Worm (Caenorhabditis elegans): ENCODE data around the gene Y62H9A.4.

- TF ChIP-seq blmp-1 (tag; optimal IDR thresholded peaks at IDR 0.05) (no peak), unc-30 (tag; optimal IDR thresholded peaks at IDR 0.05) (no peak), ama-1 (optimal IDR thresholded peaks at IDR 0.05) (no peak), egl-27 (tag; optimal IDR thresholded peaks at IDR 0.05) (no peak), skn-1 (tag; optimal IDR thresholded peaks at IDR 0.05) (no peak), nhr-11 (tag; optimal IDR thresholded peaks at IDR 0.05) (no peak), dpl-1 (GFP tag; optimal IDR thresholded peaks at IDR 0.05) (no peak), aly-2 (tag; optimal IDR thresholded peaks at IDR 0.05) (no peak)
These were observed 19.1 kb downstream of the Y62H9A.4 start for ce11 chrX:11899031-11899430.

All from whole organism, L1 larva.